Fruit fly (Drosophila melanogaster) whole organism, embryonic: Measurements from ENCODE around the gene PGRP-LF.

Experiments used
- Bdp1 ChIP-seq: fragments of 200-800 bp; sonication (Bioruptor generic); optimal IDR thresholded peaks from 3 replicates; lab custom pipeline; 2016; ENCODE audit warnings: missing biosample characterization, missing genetic modification characterization
- CG10321 ChIP-seq: fragments of 200-800 bp; sonication (Bioruptor generic); IDR thresholded peaks from 2 replicates; pipeline ENCODE4 v1.3.6; 2022; ENCODE audit warnings: missing biosample characterization, missing genetic modification characterization
- CG10654 ChIP-seq: fragments of 200-800 bp; sonication (Bioruptor generic); optimal IDR thresholded peaks from 2 replicates; lab custom pipeline; 2016; ENCODE audit warnings: missing biosample characterization, missing genetic modification characterization
- CG10979 ChIP-seq: fragments of 200-800 bp; sonication (Bioruptor generic); optimal IDR thresholded peaks from 2 replicates; lab custom pipeline; 2018; ENCODE audit warnings: missing biosample characterization, mild to moderate bottlenecking, missing genetic modification characterization, moderate library complexity
- CG12155 ChIP-seq: fragments of 200-800 bp; sonication (Bioruptor generic); optimal IDR thresholded peaks from 3 replicates; lab custom pipeline; 2016; ENCODE audit warnings: missing biosample characterization, missing genetic modification characterization
- CG15269 ChIP-seq: fragments of 200-800 bp; sonication (Bioruptor generic); optimal IDR thresholded peaks from 2 replicates; lab custom pipeline; 2018; ENCODE audit warnings: missing biosample characterization, mild to moderate bottlenecking, missing genetic modification characterization, moderate library complexity
- CG15514 ChIP-seq: fragments of 200-800 bp; sonication (Bioruptor generic); optimal IDR thresholded peaks from 3 replicates; lab custom pipeline; 2017; ENCODE audit warnings: missing biosample characterization, missing genetic modification characterization, mild to moderate bottlenecking, moderate library complexity, missing genetic modification reagents
- CG15696 ChIP-seq: fragments of 200-800 bp; sonication (Bioruptor generic); optimal IDR thresholded peaks from 2 replicates; lab custom pipeline; 2019; ENCODE audit warnings: missing biosample characterization, mild to moderate bottlenecking, missing genetic modification characterization, moderate library complexity
- CG17385 ChIP-seq: fragments of 200-800 bp; sonication (Bioruptor generic); optimal IDR thresholded peaks from 3 replicates; lab custom pipeline; 2018; ENCODE audit warnings: missing biosample characterization, mild to moderate bottlenecking, missing genetic modification characterization
- CG2116 ChIP-seq: fragments of 200-800 bp; sonication (Bioruptor generic); optimal IDR thresholded peaks from 3 replicates; lab custom pipeline; 2018; ENCODE audit warnings: missing biosample characterization, mild to moderate bottlenecking, missing genetic modification characterization
- CG2120 ChIP-seq: fragments of 200-800 bp; sonication (Bioruptor generic); optimal IDR thresholded peaks from 3 replicates; lab custom pipeline; 2016; ENCODE audit warnings: missing biosample characterization, missing genetic modification characterization
- CG30403 ChIP-seq: fragments of 200-800 bp; sonication (Bioruptor generic); optimal IDR thresholded peaks from 3 replicates; lab custom pipeline; 2016; ENCODE audit warnings: missing biosample characterization, missing genetic modification characterization
- CG32532 ChIP-seq: fragments of 200-800 bp; sonication (Bioruptor generic); IDR thresholded peaks from 2 replicates; pipeline ENCODE4 v1.3.6; 2022; ENCODE audit warnings: missing biosample characterization, missing genetic modification characterization
- CG32767 ChIP-seq: fragments of 200-800 bp; sonication (Bioruptor generic); IDR thresholded peaks from 2 replicates; pipeline ENCODE4 v1.3.6; 2022; ENCODE audit warnings: missing biosample characterization, missing genetic modification characterization
- CG34224 ChIP-seq: fragments of 200-800 bp; sonication (Bioruptor generic); IDR thresholded peaks from 3 replicates; pipeline ENCODE4 v1.3.6; 2022; ENCODE audit warnings: missing biosample characterization, missing genetic modification characterization; ENCODE audit not compliant: partially characterized antibody
- CG34422 ChIP-seq: fragments of 200-800 bp; sonication (Bioruptor generic); IDR thresholded peaks from 3 replicates; pipeline ENCODE4 v1.3.6; 2022; ENCODE audit warnings: missing biosample characterization, missing genetic modification characterization
- CG3995 ChIP-seq: fragments of 200-800 bp; sonication (Bioruptor generic); optimal IDR thresholded peaks from 3 replicates; lab custom pipeline; 2016; ENCODE audit warnings: missing biosample characterization, missing genetic modification characterization
- CG4360 ChIP-seq: fragments of 200-800 bp; sonication (Bioruptor generic); IDR thresholded peaks from 2 replicates; pipeline ENCODE4 v1.3.6; 2022; ENCODE audit warnings: missing biosample characterization, missing genetic modification characterization
- CG4730 ChIP-seq: fragments of 200-800 bp; sonication (Bioruptor generic); IDR thresholded peaks from 2 replicates; pipeline ENCODE4 v1.3.6; 2022; ENCODE audit warnings: missing biosample characterization, missing genetic modification characterization
- CG6683 ChIP-seq: fragments of 200-800 bp; sonication (Bioruptor generic); optimal IDR thresholded peaks from 2 replicates; lab custom pipeline; 2017; ENCODE audit warnings: missing biosample characterization, mild to moderate bottlenecking, missing genetic modification characterization, missing genetic modification reagents
- CG7556 ChIP-seq: fragments of 200-800 bp; sonication (Bioruptor generic); optimal IDR thresholded peaks from 2 replicates; lab custom pipeline; 2017; ENCODE audit warnings: missing biosample characterization, mild to moderate bottlenecking, missing genetic modification characterization
- CrebB ChIP-seq: fragments of 200-800 bp; sonication (Bioruptor generic); optimal IDR thresholded peaks from 3 replicates; lab custom pipeline; 2018; ENCODE audit warnings: missing biosample characterization, mild to moderate bottlenecking, missing genetic modification characterization
- Elba2 ChIP-seq: fragments of 200-800 bp; sonication (Bioruptor generic); optimal IDR thresholded peaks from 3 replicates; lab custom pipeline; 2016; ENCODE audit warnings: missing biosample characterization, missing genetic modification characterization
- Ets65A ChIP-seq: fragments of 200-800 bp; sonication (Bioruptor generic); peaks from one replicate; lab custom pipeline; 2016; ENCODE audit warnings: missing biosample characterization, missing genetic modification characterization
- Gug ChIP-seq: fragments of 200-800 bp; sonication (Bioruptor generic); IDR thresholded peaks from 4 replicates; pipeline ENCODE4 v1.3.6; 2022; ENCODE audit warnings: missing biosample characterization, missing genetic modification characterization
- HLH54F ChIP-seq: fragments of 200-800 bp; sonication (Bioruptor generic); optimal IDR thresholded peaks from 3 replicates; lab custom pipeline; 2016; ENCODE audit warnings: missing biosample characterization, missing genetic modification characterization
- MBD-R2 ChIP-seq: fragments of 200-800 bp; sonication (Bioruptor generic); IDR thresholded peaks from 2 replicates; pipeline ENCODE4 v1.3.6; 2022; ENCODE audit warnings: missing biosample characterization, missing genetic modification characterization
- Neu2 ChIP-seq: fragments of 200-800 bp; sonication (Bioruptor generic); optimal IDR thresholded peaks from 3 replicates; lab custom pipeline; 2016; ENCODE audit warnings: missing biosample characterization, missing genetic modification characterization, borderline replicate concordance
- Rx ChIP-seq: fragments of 200-800 bp; sonication (Bioruptor generic); IDR thresholded peaks from 2 replicates; pipeline ENCODE4 v1.3.6; 2022; ENCODE audit warnings: missing biosample characterization, missing genetic modification characterization
- Ssrp ChIP-seq: fragments of 200-800 bp; sonication (Bioruptor generic); optimal IDR thresholded peaks from 2 replicates; lab custom pipeline; 2018; ENCODE audit warnings: missing biosample characterization, mild to moderate bottlenecking, missing genetic modification characterization, moderate library complexity
- Stat92E ChIP-seq, 3 experiments: fragments of >200 bp in 2 of 3; fragments of 200-800 bp in 1 of 3; sonication (Bioruptor generic) in 1 of 3; optimal IDR thresholded peaks; 2 replicates each; lab custom pipeline; 2017 to 2019; ENCODE audit warnings: missing biosample characterization in 3 of 3, missing genetic modification characterization in 3 of 3, mild to moderate bottlenecking in 1 of 3, moderate library complexity in 1 of 3
- Usf ChIP-seq: fragments of 200-800 bp; sonication (Bioruptor generic); optimal IDR thresholded peaks from 2 replicates; lab custom pipeline; 2017; ENCODE audit warnings: missing genotype, missing biosample characterization, missing genetic modification characterization
- YL-1 ChIP-seq: fragments of 200-800 bp; sonication (Bioruptor generic); optimal IDR thresholded peaks from 3 replicates; lab custom pipeline; 2017; ENCODE audit warnings: missing biosample characterization, mild to moderate bottlenecking, missing genetic modification characterization
- aop ChIP-seq: fragments of 200-800 bp; sonication (Bioruptor generic); IDR thresholded peaks from 2 replicates; pipeline ENCODE4 v1.3.6; 2022; ENCODE audit warnings: missing biosample characterization, missing genetic modification characterization
- bsh ChIP-seq, 2 experiments: fragments of 200-800 bp; sonication (Bioruptor generic); optimal IDR thresholded peaks; 2 replicates each; lab custom pipeline; 2017 to 2018; ENCODE audit warnings: mild to moderate bottlenecking in 2 of 2, missing biosample characterization in 2 of 2, missing genetic modification characterization in 2 of 2, moderate library complexity in 1 of 2
- cas ChIP-seq: fragments of 200-800 bp; sonication (Bioruptor generic); IDR thresholded peaks from 2 replicates; pipeline ENCODE4 v1.3.6; 2022; ENCODE audit warnings: missing biosample characterization, missing genetic modification characterization
- ci ChIP-seq: fragments of 200-800 bp; sonication (Bioruptor generic); IDR thresholded peaks from 3 replicates; pipeline ENCODE4 v1.3.6; 2022; ENCODE audit warnings: missing biosample characterization, missing genetic modification characterization
- da ChIP-seq: fragments of 200-800 bp; sonication (Bioruptor generic); optimal IDR thresholded peaks from 2 replicates; lab custom pipeline; 2016; ENCODE audit warnings: missing biosample characterization, missing genetic modification characterization
- disco-r ChIP-seq: fragments of 200-800 bp; sonication (Bioruptor generic); optimal IDR thresholded peaks from 2 replicates; lab custom pipeline; 2016; ENCODE audit warnings: missing biosample characterization, missing genetic modification characterization
- gsb-n ChIP-seq: fragments of 200-800 bp; sonication (Bioruptor generic); optimal IDR thresholded peaks from 3 replicates; lab custom pipeline; 2018; ENCODE audit warnings: missing biosample characterization, mild to moderate bottlenecking, missing genetic modification characterization
- hkb ChIP-seq, 2 experiments: fragments of 200-800 bp in 1 of 2; fragments of >200 bp in 1 of 2; sonication (Bioruptor generic) in 1 of 2; IDR thresholded peaks in 1 of 2; optimal IDR thresholded peaks in 1 of 2; 2 replicates each; pipeline versions ENCODE4 v1.3.6 to Lab custom; 2017 to 2022; ENCODE audit warnings: missing biosample characterization in 1 of 2, missing genetic modification characterization in 1 of 2
- kah ChIP-seq: fragments of 200-800 bp; sonication (Bioruptor generic); optimal IDR thresholded peaks from 2 replicates; lab custom pipeline; 2018; ENCODE audit warnings: missing biosample characterization, mild to moderate bottlenecking, missing genetic modification characterization
- knrl ChIP-seq: fragments of 200-800 bp; sonication (Bioruptor generic); IDR thresholded peaks from 3 replicates; pipeline ENCODE4 v1.3.6; 2022; ENCODE audit warnings: missing biosample characterization, missing genetic modification characterization; ENCODE audit not compliant: partially characterized antibody
- lab ChIP-seq: fragments of 200-800 bp; sonication (Bioruptor generic); optimal IDR thresholded peaks from 3 replicates; lab custom pipeline; 2017; ENCODE audit warnings: missing biosample characterization, missing genetic modification characterization, mild to moderate bottlenecking, moderate library complexity, missing genetic modification reagents
- mam ChIP-seq: fragments of 200-800 bp; sonication (Bioruptor generic); optimal IDR thresholded peaks from 3 replicates; lab custom pipeline; 2016; ENCODE audit warnings: missing biosample characterization, missing genetic modification characterization
- otp ChIP-seq: fragments of 200-800 bp; sonication (Bioruptor generic); IDR thresholded peaks from 3 replicates; pipeline ENCODE4, ENCODE4 v1.3.6; 2022; ENCODE audit warnings: missing biosample characterization, missing genetic modification characterization
- peb ChIP-seq: fragments of 200-800 bp; sonication (Bioruptor generic); IDR thresholded peaks from 2 replicates; pipeline ENCODE4 v1.3.6; 2022; ENCODE audit warnings: missing biosample characterization, missing genetic modification characterization
- psq ChIP-seq: fragments of 200-800 bp; sonication (Bioruptor generic); optimal IDR thresholded peaks from 2 replicates; lab custom pipeline; 2017; ENCODE audit warnings: missing biosample characterization, missing genetic modification characterization
- slbo ChIP-seq: fragments of 200-800 bp; sonication (Bioruptor generic); IDR thresholded peaks from 2 replicates; pipeline ENCODE4 v1.3.6; 2022; ENCODE audit warnings: missing biosample characterization, missing genetic modification characterization
- slou ChIP-seq: fragments of 200-800 bp; sonication (Bioruptor generic); optimal IDR thresholded peaks from 3 replicates; lab custom pipeline; 2016; ENCODE audit warnings: missing biosample characterization, missing genetic modification characterization
- zf30C ChIP-seq: fragments of 200-800 bp; sonication (Bioruptor generic); optimal IDR thresholded peaks from 3 replicates; lab custom pipeline; 2018; ENCODE audit warnings: missing biosample characterization, mild to moderate bottlenecking, missing genetic modification characterization

Gene PGRP-LF

DNA sequence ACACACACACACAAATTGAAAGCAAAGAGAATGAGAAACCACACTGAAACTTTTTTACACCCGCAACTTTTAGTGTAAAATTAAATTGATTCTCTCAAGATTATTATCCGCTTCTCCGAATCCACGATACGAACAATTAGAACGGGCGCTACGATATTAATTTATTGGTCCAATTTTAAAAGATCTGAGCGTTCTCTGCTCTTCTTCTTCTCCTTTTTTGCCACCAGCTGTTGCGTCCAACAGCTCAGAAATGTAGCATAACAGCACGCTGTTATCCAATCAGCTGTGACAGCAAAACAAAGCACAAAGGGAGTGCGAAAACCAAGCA lies 9.3 kb downstream of the PGRP-LF start, which contains the start of the genes UGP and Svip (continued):
- no peak for TF ChIP-seq CrebB
- peak; percentile 48; the same call in 1 of the 3 replicates for TF ChIP-seq CG34422 (GFP tag; lab: Robert Waterston, UW)
- TF ChIP-seq peb (GFP tag; lab: Robert Waterston, UW) = no peak
- no peak for TF ChIP-seq aop (GFP tag; lab: Robert Waterston, UW)
- no peak for TF ChIP-seq Gug
- TF ChIP-seq Ssrp (tag; lab: Kevin White, UChicago) = no peak
- TF ChIP-seq knrl (GFP tag; lab: Robert Waterston, UW) = no peak
- no peak for TF ChIP-seq CG32767
- no peak for TF ChIP-seq Ets65A
- TF ChIP-seq bsh (GFP tag; optimal IDR thresholded peaks at IDR 0.05; lab: Kevin White, UChicago) = no peak
- no peak for TF ChIP-seq CG7556
- no peak for TF ChIP-seq HLH54F (GFP tag; lab: Kevin White, UChicago)
- no peak for TF ChIP-seq CG10654 (GFP tag; lab: Kevin White, UChicago)
- no peak for TF ChIP-seq Rx (GFP tag; lab: Robert Waterston, UW)
- TF ChIP-seq da (GFP tag; lab: Kevin White, UChicago) = no peak
- TF ChIP-seq Usf (GFP tag; lab: Kevin White, UChicago) = no peak
- peak; percentile 15 for TF ChIP-seq CG2116
- no peak for TF ChIP-seq CG4730 (GFP tag; lab: Robert Waterston, UW)
- TF ChIP-seq slbo (GFP tag; lab: Robert Waterston, UW) = peak; percentile 24; the same call in 1 of the 2 replicates
- TF ChIP-seq zf30C = no peak
- TF ChIP-seq YL-1 = no peak
- 0 out of 2 replicates have a peak, but pooled peaks have one; percentile 5 for TF ChIP-seq CG4360 (GFP tag; lab: Robert Waterston, UW)
- TF ChIP-seq Neu2 (GFP tag; lab: Kevin White, UChicago) = no peak
- no peak for TF ChIP-seq CG10979 (tag; lab: Kevin White, UChicago)
- no peak for TF ChIP-seq slou (GFP tag; lab: Kevin White, UChicago)
- TF ChIP-seq MBD-R2 (GFP tag; lab: Robert Waterston, UW) = peak; percentile 51; the same call in 1 of the 2 replicates
- TF ChIP-seq CG32532 (GFP tag; lab: Robert Waterston, UW) = no peak; the same call in 1 of the 2 replicates
- TF ChIP-seq CG15514 = peak; percentile 39
- no peak for TF ChIP-seq CG15269 (tag; lab: Kevin White, UChicago)
- TF ChIP-seq Stat92E (GFP tag; optimal IDR thresholded peaks at IDR 0.05; lab: Kevin White, UChicago) = no peak
- TF ChIP-seq disco-r (GFP tag; lab: Kevin White, UChicago) = no peak
- TF ChIP-seq CG2120 (GFP tag; lab: Kevin White, UChicago) = no peak
- TF ChIP-seq CG12155 = no peak
- no peak for TF ChIP-seq otp (GFP tag; lab: Robert Waterston, UW)
- peak; percentile 45 for TF ChIP-seq gsb-n (tag; lab: Kevin White, UChicago)
- TF ChIP-seq hkb (optimal IDR thresholded peaks at IDR 0.05; lab: Kevin White, UChicago) = no peak
- no peak for TF ChIP-seq hkb (GFP tag; IDR thresholded peaks at IDR 0.05; lab: Robert Waterston, UW)
- TF ChIP-seq CG10321 (GFP tag; lab: Robert Waterston, UW) = no peak
- 0 out of 3 replicates have a peak, but pooled peaks have one; percentile 26 for TF ChIP-seq ci
- TF ChIP-seq CG34224 (GFP tag; lab: Robert Waterston, UW) = 0 out of 3 replicates have a peak, but pooled peaks have one; percentile 15
- no peak for TF ChIP-seq cas (GFP tag; lab: Robert Waterston, UW)
- TF ChIP-seq CG17385 = peak; percentile 97
- no peak for TF ChIP-seq mam
- no peak for TF ChIP-seq CG3995 (GFP tag; lab: Kevin White, UChicago)
- TF ChIP-seq Bdp1 = no peak
- no peak for TF ChIP-seq lab (GFP tag; lab: Kevin White, UChicago)
- no peak for TF ChIP-seq kah (GFP tag; lab: Kevin White, UChicago)
- peak; percentile 25 for TF ChIP-seq psq
- TF ChIP-seq CG6683 = no peak
- no peak for TF ChIP-seq CG30403 (GFP tag; lab: Kevin White, UChicago)
- no peak for TF ChIP-seq CG15696 (tag; lab: Kevin White, UChicago)
- TF ChIP-seq Elba2 = no peak
